Fruit fly (Drosophila melanogaster): ENCODE measurements around the gene CG45413.

DNA sequence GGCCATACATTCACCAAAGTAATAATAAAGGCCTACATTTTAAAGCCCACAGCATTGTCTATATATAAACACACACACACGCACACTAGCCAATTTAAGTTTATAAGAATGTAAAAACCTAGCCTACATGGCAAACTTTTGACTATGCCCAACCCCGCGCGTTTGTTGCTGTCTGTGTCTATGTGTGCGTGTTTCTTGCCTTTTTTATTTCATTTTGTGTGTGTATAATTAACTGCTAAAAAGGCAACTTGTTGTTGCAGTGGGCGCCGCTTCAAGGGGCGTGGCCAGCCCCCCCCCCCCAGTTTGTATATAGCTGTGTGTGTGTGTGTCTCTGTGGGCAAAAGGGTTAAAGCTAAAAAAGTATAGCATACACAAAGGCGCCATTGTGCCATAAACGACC lies 13.6 kb upstream of the CG45413 start:
- TF ChIP-seq zf30C (GFP tag; optimal IDR thresholded peaks at IDR 0.05), result no peak
- TF ChIP-seq seq (GFP tag; IDR thresholded peaks at IDR 0.05), result no peak
- TF ChIP-seq Side (GFP tag; optimal IDR thresholded peaks at IDR 0.05), result no peak

Data from whole organism, embryonic.